Fruit fly (Drosophila melanogaster) whole organism, embryonic: ENCODE results near the gene GstD11.

ENCODE experiments used
- BEAF-32 ChIP-seq: fragments of 200-800 bp; sonication (Bioruptor generic); optimal IDR thresholded peaks from 3 replicates; lab custom pipeline; 2017; ENCODE audit warnings: missing biosample characterization, missing genetic modification characterization, mild to moderate bottlenecking, moderate library complexity, missing genetic modification reagents
- CG10321 ChIP-seq: fragments of 200-800 bp; sonication (Bioruptor generic); IDR thresholded peaks from 2 replicates; pipeline ENCODE4 v1.3.6; 2022; ENCODE audit warnings: missing biosample characterization, missing genetic modification characterization
- CG10366 ChIP-seq: fragments of 200-800 bp; sonication (Bioruptor generic); IDR thresholded peaks from 2 replicates; pipeline ENCODE4 v1.3.6; 2022; ENCODE audit warnings: missing biosample characterization, missing genetic modification characterization
- CG11456 ChIP-seq: fragments of 200-800 bp; sonication (Bioruptor generic); IDR thresholded peaks from 3 replicates; pipeline ENCODE4 v1.3.6; 2022; ENCODE audit warnings: missing biosample characterization, missing genetic modification characterization
- CG12071 ChIP-seq: fragments of 200-800 bp; sonication (Bioruptor generic); optimal IDR thresholded peaks from 3 replicates; lab custom pipeline; 2018; ENCODE audit warnings: missing biosample characterization, mild to moderate bottlenecking, missing genetic modification characterization
- CG12219 ChIP-seq: fragments of 200-800 bp; sonication (Bioruptor generic); optimal IDR thresholded peaks from 3 replicates; lab custom pipeline; 2018; ENCODE audit warnings: missing biosample characterization, mild to moderate bottlenecking, missing genetic modification characterization
- CG1233 ChIP-seq: fragments of 200-800 bp; sonication (Bioruptor generic); optimal IDR thresholded peaks from 4 replicates; lab custom pipeline; 2018; ENCODE audit warnings: missing biosample characterization, mild to moderate bottlenecking, missing genetic modification characterization
- CG12391 ChIP-seq: fragments of 200-800 bp; sonication (Bioruptor generic); optimal IDR thresholded peaks from 3 replicates; lab custom pipeline; 2018; ENCODE audit warnings: missing biosample characterization, mild to moderate bottlenecking, missing genetic modification characterization, moderate library complexity
- CG1529 ChIP-seq: fragments of 200-800 bp; sonication (Bioruptor generic); optimal IDR thresholded peaks from 3 replicates; lab custom pipeline; 2018; ENCODE audit warnings: missing biosample characterization, missing genetic modification characterization
- CG1647 ChIP-seq: fragments of 200-800 bp; sonication (Bioruptor generic); optimal IDR thresholded peaks from 3 replicates; lab custom pipeline; 2016; ENCODE audit warnings: missing biosample characterization, missing genetic modification characterization
- CG16813 ChIP-seq: fragments of 200-800 bp; sonication (Bioruptor generic); IDR thresholded peaks from 3 replicates; pipeline ENCODE4 v1.3.6; 2022; ENCODE audit warnings: missing biosample characterization, missing genetic modification characterization; ENCODE audit not compliant: partially characterized antibody
- CG1792 ChIP-seq: fragments of 200-800 bp; sonication (Bioruptor generic); optimal IDR thresholded peaks from 2 replicates; lab custom pipeline; 2016; ENCODE audit warnings: missing biosample characterization, missing genetic modification characterization
- CG18476 ChIP-seq: fragments of 200-800 bp; sonication (Bioruptor generic); optimal IDR thresholded peaks from 2 replicates; lab custom pipeline; 2016; ENCODE audit warnings: missing biosample characterization, mild to moderate bottlenecking, missing genetic modification characterization
- CG2120 ChIP-seq: fragments of 200-800 bp; sonication (Bioruptor generic); optimal IDR thresholded peaks from 3 replicates; lab custom pipeline; 2016; ENCODE audit warnings: missing biosample characterization, missing genetic modification characterization
- CG31388 ChIP-seq: fragments of 200-800 bp; sonication (Bioruptor generic); optimal IDR thresholded peaks from 2 replicates; lab custom pipeline; 2016; ENCODE audit warnings: missing biosample characterization, missing genetic modification characterization
- CG4328 ChIP-seq: fragments of 200-800 bp; sonication (Bioruptor generic); optimal IDR thresholded peaks from 3 replicates; lab custom pipeline; 2017; ENCODE audit warnings: missing biosample characterization, missing genetic modification reagents, missing genetic modification characterization
- CG4360 ChIP-seq: fragments of 200-800 bp; sonication (Bioruptor generic); IDR thresholded peaks from 2 replicates; pipeline ENCODE4 v1.3.6; 2022; ENCODE audit warnings: missing biosample characterization, missing genetic modification characterization
- CG7839 ChIP-seq: fragments of 200-800 bp; sonication (Bioruptor generic); optimal IDR thresholded peaks from 3 replicates; lab custom pipeline; 2018; ENCODE audit warnings: missing biosample characterization, mild to moderate bottlenecking, missing genetic modification characterization, moderate library complexity
- CG7963 ChIP-seq: fragments of 200-800 bp; sonication (Bioruptor generic); IDR thresholded peaks from 3 replicates; pipeline ENCODE4 v1.3.6; 2022; ENCODE audit warnings: missing biosample characterization, missing genetic modification characterization; ENCODE audit not compliant: partially characterized antibody
- CG8089 ChIP-seq: fragments of 200-800 bp; sonication (Bioruptor generic); optimal IDR thresholded peaks from 3 replicates; lab custom pipeline; 2016; ENCODE audit warnings: missing biosample characterization, missing genetic modification characterization
- Dek ChIP-seq: fragments of 200-800 bp; sonication (Bioruptor generic); optimal IDR thresholded peaks from 3 replicates; lab custom pipeline; 2019; ENCODE audit warnings: missing biosample characterization, mild to moderate bottlenecking, missing genetic modification characterization, moderate library complexity
- Fer3 ChIP-seq: fragments of 200-800 bp; sonication (Bioruptor generic); optimal IDR thresholded peaks from 2 replicates; lab custom pipeline; 2018; ENCODE audit warnings: missing biosample characterization, mild to moderate bottlenecking, missing genetic modification characterization, moderate library complexity
- H2.0 ChIP-seq: fragments of 200-800 bp; sonication (Bioruptor generic); IDR thresholded peaks from 2 replicates; pipeline ENCODE4 v1.3.6; 2022; ENCODE audit warnings: missing biosample characterization, missing genetic modification characterization
- Hmr ChIP-seq: fragments of 200-800 bp; sonication (Bioruptor generic); optimal IDR thresholded peaks from 3 replicates; lab custom pipeline; 2017; ENCODE audit warnings: mild to moderate bottlenecking, missing biosample characterization, missing genetic modification reagents, missing genetic modification characterization
- Hr78 ChIP-seq, 2 experiments: fragments of 200-800 bp in 1 of 2; fragments of >200 bp in 1 of 2; sonication (Bioruptor generic) in 1 of 2; optimal IDR thresholded peaks; 2 replicates each; lab custom pipeline; 2017 to 2019; ENCODE audit warnings: missing biosample characterization in 2 of 2, missing genetic modification characterization in 2 of 2, mild to moderate bottlenecking in 1 of 2, moderate library complexity in 1 of 2
- Nf-YC ChIP-seq: fragments of 200-800 bp; optimal IDR thresholded peaks from 3 replicates; lab custom pipeline; 2019; ENCODE audit warnings: missing biosample characterization, mild to moderate bottlenecking, missing genetic modification characterization, moderate library complexity
- Xrp1 ChIP-seq: fragments of 200-800 bp; sonication (Bioruptor generic); IDR thresholded peaks from 2 replicates; pipeline ENCODE4 v1.3.6; 2022; ENCODE audit warnings: missing biosample characterization, missing genetic modification characterization
- al ChIP-seq: fragments of 200-800 bp; sonication (Bioruptor generic); IDR thresholded peaks from 2 replicates; pipeline ENCODE4 v1.3.6; 2022; ENCODE audit warnings: missing biosample characterization, missing genetic modification characterization
- amos ChIP-seq: fragments of 200-800 bp; sonication (Bioruptor generic); IDR thresholded peaks from 2 replicates; pipeline ENCODE4 v1.3.6; 2022; ENCODE audit warnings: missing biosample characterization, missing genetic modification characterization; ENCODE audit not compliant: partially characterized antibody
- ap ChIP-seq: fragments of 200-800 bp; sonication (Bioruptor generic); IDR thresholded peaks from 2 replicates; pipeline ENCODE4 v1.3.6; 2022; ENCODE audit warnings: missing biosample characterization, missing genetic modification characterization
- ato ChIP-seq: fragments of 200-800 bp; sonication (Bioruptor generic); IDR thresholded peaks from 2 replicates; pipeline ENCODE4 v1.3.6; 2022; ENCODE audit warnings: missing biosample characterization, missing genetic modification characterization; ENCODE audit not compliant: partially characterized antibody
- bsh ChIP-seq, 2 experiments: fragments of 200-800 bp; sonication (Bioruptor generic); optimal IDR thresholded peaks; 2 replicates each; lab custom pipeline; 2017 to 2018; ENCODE audit warnings: mild to moderate bottlenecking in 2 of 2, missing biosample characterization in 2 of 2, missing genetic modification characterization in 2 of 2, moderate library complexity in 1 of 2
- cas ChIP-seq: fragments of 200-800 bp; sonication (Bioruptor generic); IDR thresholded peaks from 2 replicates; pipeline ENCODE4 v1.3.6; 2022; ENCODE audit warnings: missing biosample characterization, missing genetic modification characterization
- chinmo ChIP-seq: fragments of 200-800 bp; sonication (Bioruptor generic); IDR thresholded peaks from 4 replicates; pipeline ENCODE4 v1.3.6; 2022; ENCODE audit warnings: missing biosample characterization, missing genetic modification characterization; ENCODE audit not compliant: partially characterized antibody
- crc ChIP-seq: fragments of 200-800 bp; sonication (Bioruptor generic); optimal IDR thresholded peaks from 2 replicates; lab custom pipeline; 2016; ENCODE audit warnings: missing biosample characterization, missing genetic modification characterization
- ems ChIP-seq: fragments of 200-800 bp; sonication (Bioruptor generic); optimal IDR thresholded peaks from 3 replicates; lab custom pipeline; 2016; ENCODE audit warnings: missing biosample characterization, missing genetic modification characterization
- fd64A ChIP-seq: fragments of 200-800 bp; sonication (Bioruptor generic); optimal IDR thresholded peaks from 3 replicates; lab custom pipeline; 2018; ENCODE audit warnings: missing biosample characterization, mild to moderate bottlenecking, missing genetic modification characterization
- gcm ChIP-seq: fragments of 200-800 bp; sonication (Bioruptor generic); optimal IDR thresholded peaks from 2 replicates; lab custom pipeline; 2019; ENCODE audit warnings: missing biosample characterization, mild to moderate bottlenecking, missing genetic modification characterization, moderate library complexity
- inv ChIP-seq: fragments of 200-800 bp; sonication (Bioruptor generic); IDR thresholded peaks from 2 replicates; pipeline ENCODE4 v1.3.6; 2022; ENCODE audit warnings: missing biosample characterization, missing genetic modification characterization; ENCODE audit not compliant: partially characterized antibody
- jumu ChIP-seq: fragments of 200-800 bp; sonication (Bioruptor generic); optimal IDR thresholded peaks from 3 replicates; lab custom pipeline; 2016; ENCODE audit warnings: missing biosample characterization, missing genetic modification characterization
- luna ChIP-seq: fragments of 200-800 bp; sonication (Bioruptor generic); optimal IDR thresholded peaks from 2 replicates; lab custom pipeline; 2016; ENCODE audit warnings: missing biosample characterization, missing genetic modification characterization
- peb ChIP-seq: fragments of 200-800 bp; sonication (Bioruptor generic); IDR thresholded peaks from 2 replicates; pipeline ENCODE4 v1.3.6; 2022; ENCODE audit warnings: missing biosample characterization, missing genetic modification characterization
- ro ChIP-seq: fragments of 200-800 bp; sonication (Bioruptor generic); IDR thresholded peaks from 2 replicates; pipeline ENCODE4 v1.3.6; 2022; ENCODE audit warnings: missing biosample characterization, missing genetic modification characterization
- shn ChIP-seq: fragments of 200-800 bp; sonication (Bioruptor generic); optimal IDR thresholded peaks from 3 replicates; lab custom pipeline; 2016; ENCODE audit warnings: missing biosample characterization, missing genetic modification characterization
- sim ChIP-seq: fragments of 200-800 bp; sonication (Bioruptor generic); IDR thresholded peaks from 2 replicates; pipeline ENCODE4 v1.3.6; 2022; ENCODE audit warnings: missing biosample characterization, missing genetic modification characterization
- sr ChIP-seq: fragments of 200-800 bp; sonication (Bioruptor generic); IDR thresholded peaks from 3 replicates; pipeline ENCODE4 v1.3.6; 2022; ENCODE audit warnings: missing biosample characterization, missing genetic modification characterization
- tin ChIP-seq: fragments of 200-800 bp; sonication (Bioruptor generic); optimal IDR thresholded peaks from 3 replicates; lab custom pipeline; 2016; ENCODE audit warnings: missing biosample characterization, missing genetic modification characterization
- usp ChIP-seq: fragments of >200 bp; optimal IDR thresholded peaks from 2 replicates; lab custom pipeline; 2017; ENCODE audit warnings: missing biosample characterization, missing genetic modification characterization
- vfl ChIP-seq: fragments of 200-800 bp; sonication (Bioruptor generic); optimal IDR thresholded peaks from 2 replicates; lab custom pipeline; 2016; ENCODE audit warnings: missing biosample characterization, missing genetic modification characterization
- z ChIP-seq: fragments of 200-800 bp; sonication (Bioruptor generic); IDR thresholded peaks from 3 replicates; pipeline ENCODE4 v1.3.6; 2022; ENCODE audit warnings: missing biosample characterization, missing genetic modification characterization

Gene GstD11

DNA sequence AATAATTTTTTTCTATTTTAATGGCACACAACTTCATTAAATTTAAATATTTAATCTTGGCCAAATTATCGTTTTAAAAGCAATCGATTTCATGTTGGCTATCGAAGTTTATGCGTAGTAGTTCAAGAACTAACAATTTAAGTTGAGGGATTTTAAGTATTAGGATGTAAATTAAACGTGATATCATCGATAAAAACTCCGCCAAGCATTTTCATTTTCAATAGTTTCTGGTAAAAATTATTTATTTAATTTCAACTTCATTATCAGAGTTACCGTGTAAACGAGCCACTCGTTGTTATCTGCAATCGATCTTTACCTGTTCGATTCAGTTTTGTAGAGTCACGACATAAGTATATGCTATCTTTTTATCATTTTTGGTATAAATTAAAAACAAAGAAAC, 19.8 kb downstream of the GstD11 start (continued):
- TF ChIP-seq CG11456 (GFP tag; lab: Robert Waterston, UW) = peak; percentile 93; the same call in 2 of the 3 replicates
- peak; percentile 63 for TF ChIP-seq ro (GFP tag; lab: Robert Waterston, UW)
- peak; percentile 96 for TF ChIP-seq CG1529 (GFP tag; lab: Kevin White, UChicago)
- TF ChIP-seq luna (GFP tag; lab: Kevin White, UChicago) = peak; percentile 75
- peak; percentile 92 for TF ChIP-seq Nf-YC (tag; lab: Kevin White, UChicago)
- TF ChIP-seq CG7963 = no peak
- TF ChIP-seq ato = no peak
- TF ChIP-seq CG1647 = peak; percentile 98
- peak; percentile 75 for TF ChIP-seq shn (GFP tag; lab: Kevin White, UChicago)
- no peak for TF ChIP-seq chinmo (GFP tag; lab: Robert Waterston, UW)
- peak; percentile 81 for TF ChIP-seq CG10321 (GFP tag; lab: Robert Waterston, UW)
- no peak for TF ChIP-seq usp (GFP tag; lab: Kevin White, UChicago)
- TF ChIP-seq CG10366 = peak; percentile 95
- TF ChIP-seq z = peak; percentile 72; the same call in 1 of the 3 replicates
- TF ChIP-seq CG18476 (GFP tag; lab: Kevin White, UChicago) = peak; percentile 100
- peak; percentile 99 for TF ChIP-seq CG7839
- peak; percentile 96 for TF ChIP-seq H2.0 (GFP tag; lab: Robert Waterston, UW)
- TF ChIP-seq peb = peak; percentile 92
- peak; percentile 98 for TF ChIP-seq CG1233 (GFP tag; lab: Kevin White, UChicago)
- TF ChIP-seq crc (GFP tag; lab: Kevin White, UChicago) = peak; percentile 91
- peak; percentile 88 for TF ChIP-seq CG8089 (GFP tag; lab: Kevin White, UChicago)
- peak; percentile 87 for TF ChIP-seq al (GFP tag; lab: Robert Waterston, UW)
- peak; percentile 82 for TF ChIP-seq CG4360 (GFP tag; lab: Robert Waterston, UW)
- peak; percentile 99 for TF ChIP-seq CG12391 (tag; lab: Kevin White, UChicago)
- peak; percentile 97 for TF ChIP-seq Dek (tag; lab: Kevin White, UChicago)
- TF ChIP-seq inv (GFP tag; lab: Robert Waterston, UW) = no peak
- peak; percentile 98 for TF ChIP-seq CG12219 (GFP tag; lab: Kevin White, UChicago)
- TF ChIP-seq amos (GFP tag; lab: Robert Waterston, UW) = no peak
- TF ChIP-seq Hr78 (GFP tag; optimal IDR thresholded peaks at IDR 0.05; lab: Kevin White, UChicago) = peak in 1 of 2 experiments; percentile 89
- TF ChIP-seq gcm (GFP tag; lab: Kevin White, UChicago) = peak; percentile 98
- TF ChIP-seq CG31388 (GFP tag; lab: Kevin White, UChicago) = peak; percentile 97
- peak; percentile 100 for TF ChIP-seq tin (GFP tag; lab: Kevin White, UChicago)
- TF ChIP-seq CG1792 (GFP tag; lab: Kevin White, UChicago) = peak; percentile 97
- peak; percentile 95 for TF ChIP-seq fd64A (GFP tag; lab: Kevin White, UChicago)
- TF ChIP-seq ap = peak; percentile 97
- peak; percentile 99 for TF ChIP-seq Xrp1
- TF ChIP-seq ems (GFP tag; lab: Kevin White, UChicago) = peak; percentile 97
- peak; percentile 46 for TF ChIP-seq BEAF-32 (GFP tag; lab: Kevin White, UChicago)
- TF ChIP-seq bsh (GFP tag; optimal IDR thresholded peaks at IDR 0.05; lab: Kevin White, UChicago) = peak; percentile 79 to 99
- peak; percentile 97 for TF ChIP-seq Hmr
- peak; percentile 93 for TF ChIP-seq vfl (GFP tag; lab: Kevin White, UChicago)
- TF ChIP-seq CG12071 (GFP tag; lab: Kevin White, UChicago) = peak; percentile 100
- TF ChIP-seq CG16813 = 0 out of 3 replicates have a peak, but pooled peaks have one; percentile 32
- TF ChIP-seq sim = peak; percentile 98
- TF ChIP-seq sr = peak; percentile 83
- peak; percentile 95 for TF ChIP-seq CG2120 (GFP tag; lab: Kevin White, UChicago)
- TF ChIP-seq cas (GFP tag; lab: Robert Waterston, UW) = peak; percentile 89
- TF ChIP-seq Fer3 = peak; percentile 99
- peak; percentile 97 for TF ChIP-seq CG4328 (GFP tag; lab: Kevin White, UChicago)
- peak; percentile 88 for TF ChIP-seq jumu (GFP tag; lab: Kevin White, UChicago)
